Worm (Caenorhabditis elegans) whole organism, mixed stage, embryonic: ENCODE measurements around the gene tre-5.

Experiments
- M03D4.4 ChIP-seq: sonication (generic microtip); optimal IDR thresholded peaks from 2 replicates; lab custom pipeline; 2017; ENCODE audit warnings: mild to moderate bottlenecking, missing genetic modification characterization, missing compliant biosample characterization
- bed-3 ChIP-seq: fragments of 200-800 bp; sonication (Bioruptor generic); optimal IDR thresholded peaks from 3 replicates; lab custom pipeline; 2018; ENCODE audit warnings: mild to moderate bottlenecking, missing genetic modification characterization, moderate library complexity, missing compliant biosample characterization
- blmp-1 ChIP-seq: fragments of 150-350 bp; optimal IDR thresholded peaks from 2 replicates; lab custom pipeline; 2014; ENCODE audit warnings: missing biosample characterization, missing genetic modification characterization
- ceh-39 ChIP-seq: fragments of 150-350 bp; optimal IDR thresholded peaks from 2 replicates; lab custom pipeline; 2014; ENCODE audit warnings: missing biosample characterization, missing genetic modification characterization
- ceh-43 ChIP-seq: fragments of 200-800 bp; sonication (Bioruptor generic); optimal IDR thresholded peaks from 2 replicates; lab custom pipeline; 2018; ENCODE audit warnings: mild to moderate bottlenecking, missing genetic modification characterization, moderate library complexity, missing compliant biosample characterization
- ceh-83 ChIP-seq: fragments of 200-800 bp; sonication (Bioruptor generic); optimal IDR thresholded peaks from 2 replicates; lab custom pipeline; 2018; ENCODE audit warnings: mild to moderate bottlenecking, missing genetic modification characterization, missing compliant biosample characterization
- cnd-1 ChIP-seq: fragments of 200-800 bp; sonication (Bioruptor generic); optimal IDR thresholded peaks from 2 replicates; lab custom pipeline; 2018; ENCODE audit warnings: mild to moderate bottlenecking, missing genetic modification characterization, missing compliant biosample characterization
- drap-1 ChIP-seq: fragments of 200-800 bp; sonication (Bioruptor generic); optimal IDR thresholded peaks from 3 replicates; lab custom pipeline; 2018; ENCODE audit warnings: mild to moderate bottlenecking, missing genetic modification characterization, missing compliant biosample characterization
- elt-1 ChIP-seq: sonication (generic microtip); optimal IDR thresholded peaks from 2 replicates; lab custom pipeline; 2017; ENCODE audit warnings: missing genetic modification characterization, mild to moderate bottlenecking, missing compliant biosample characterization, antibody characterized with exemption, moderate library complexity, borderline replicate concordance; ENCODE audit not compliant: insufficient read depth
- elt-3 ChIP-seq: fragments of 150-350 bp; optimal IDR thresholded peaks from 2 replicates; lab custom pipeline; 2014; ENCODE audit warnings: missing biosample characterization, missing genetic modification characterization
- flh-1 ChIP-seq: fragments of 200-800 bp; sonication (Bioruptor generic); optimal IDR thresholded peaks from 2 replicates; lab custom pipeline; 2018; ENCODE audit warnings: mild to moderate bottlenecking, missing genetic modification characterization, moderate library complexity, missing compliant biosample characterization
- ham-2 ChIP-seq: fragments of 200-800 bp; sonication (Bioruptor generic); optimal IDR thresholded peaks from 2 replicates; lab custom pipeline; 2018; ENCODE audit warnings: mild to moderate bottlenecking, missing genetic modification characterization, missing compliant biosample characterization
- hlh-1 ChIP-seq: fragments of 150-350 bp; optimal IDR thresholded peaks from 2 replicates; lab custom pipeline; 2014; ENCODE audit warnings: missing biosample characterization, missing genetic modification reagents, missing genetic modification characterization
- lin-13 ChIP-seq: fragments of 150-350 bp; optimal IDR thresholded peaks from 2 replicates; lab custom pipeline; 2014; ENCODE audit warnings: missing biosample characterization, missing genetic modification characterization
- lin-32 ChIP-seq: fragments of 200-800 bp; sonication (Bioruptor generic); optimal IDR thresholded peaks from 2 replicates; lab custom pipeline; 2018; ENCODE audit warnings: mild to moderate bottlenecking, missing genetic modification characterization, missing compliant biosample characterization
- lsy-2 ChIP-seq: fragments of 150-350 bp; optimal IDR thresholded peaks from 2 replicates; lab custom pipeline; 2014; ENCODE audit warnings: missing biosample characterization, missing genetic modification characterization
- mab-5 ChIP-seq: fragments of 150-350 bp; optimal IDR thresholded peaks from 2 replicates; lab custom pipeline; 2014; ENCODE audit warnings: missing biosample characterization, missing genetic modification characterization
- mep-1 ChIP-seq: fragments of 150-350 bp; optimal IDR thresholded peaks from 2 replicates; lab custom pipeline; 2017; ENCODE audit warnings: missing biosample characterization, missing genetic modification reagents, missing genetic modification characterization, inconsistent platforms
- mls-2 ChIP-seq: sonication (generic microtip); optimal IDR thresholded peaks from 2 replicates; lab custom pipeline; 2016; ENCODE audit warnings: mild to moderate bottlenecking, missing genetic modification characterization, moderate library complexity, missing compliant biosample characterization
- nhr-12 ChIP-seq: fragments of 150-350 bp; optimal IDR thresholded peaks from 2 replicates; lab custom pipeline; 2014; ENCODE audit warnings: missing biosample characterization, missing genetic modification characterization
- nhr-2 ChIP-seq: fragments of 150-350 bp; optimal IDR thresholded peaks from 2 replicates; lab custom pipeline; 2014; ENCODE audit warnings: missing biosample characterization, missing genetic modification characterization
- nhr-237 ChIP-seq: fragments of 150-350 bp; optimal IDR thresholded peaks from 2 replicates; lab custom pipeline; 2014; ENCODE audit warnings: missing biosample characterization, missing genetic modification characterization
- nhr-28 ChIP-seq: fragments of 150-350 bp; optimal IDR thresholded peaks from 2 replicates; lab custom pipeline; 2014; ENCODE audit warnings: missing biosample characterization, missing genetic modification characterization
- nhr-76 ChIP-seq: sonication (generic microtip); optimal IDR thresholded peaks from 2 replicates; lab custom pipeline; 2017; ENCODE audit warnings: missing biosample characterization, missing genetic modification characterization
- pha-4 ChIP-seq: fragments of 150-350 bp; optimal IDR thresholded peaks from 2 replicates; lab custom pipeline; 2018; ENCODE audit warnings: missing biosample characterization, missing genetic modification reagents, missing genetic modification characterization
- sem-2 ChIP-seq: fragments of 200-800 bp; sonication (Bioruptor generic); optimal IDR thresholded peaks from 2 replicates; lab custom pipeline; 2018; ENCODE audit warnings: mild to moderate bottlenecking, missing genetic modification characterization, missing compliant biosample characterization
- snpc-4 ChIP-seq: fragments of 150-350 bp; optimal IDR thresholded peaks from 2 replicates; lab custom pipeline; 2014; ENCODE audit warnings: missing biosample characterization, missing genetic modification characterization
- sptf-1 ChIP-seq: sonication (generic microtip); optimal IDR thresholded peaks from 2 replicates; lab custom pipeline; 2017; ENCODE audit warnings: mild to moderate bottlenecking, missing genetic modification characterization, moderate library complexity, missing compliant biosample characterization
- tbx-8 ChIP-seq: fragments of 200-800 bp; sonication (Bioruptor generic); optimal IDR thresholded peaks from 2 replicates; lab custom pipeline; 2018; ENCODE audit warnings: mild to moderate bottlenecking, missing genetic modification characterization, moderate library complexity, missing compliant biosample characterization
- unc-120 ChIP-seq: sonication (generic microtip); optimal IDR thresholded peaks from 2 replicates; lab custom pipeline; 2017; ENCODE audit warnings: missing genetic modification characterization, missing compliant biosample characterization; ENCODE audit not compliant: poor library complexity, severe bottlenecking
- unc-39 ChIP-seq: fragments of 150-350 bp; optimal IDR thresholded peaks from 2 replicates; lab custom pipeline; 2014; ENCODE audit warnings: missing biosample characterization, missing genetic modification characterization
- unc-62 ChIP-seq: fragments of 150-350 bp; optimal IDR thresholded peaks from 2 replicates; lab custom pipeline; 2014; ENCODE audit warnings: missing biosample characterization, missing genetic modification reagents, missing genetic modification characterization
- zip-8 ChIP-seq: fragments of 150-350 bp; optimal IDR thresholded peaks from 2 replicates; lab custom pipeline; 2014; ENCODE audit warnings: missing biosample characterization, missing genetic modification characterization
- ztf-11 ChIP-seq: fragments of 150-350 bp; optimal IDR thresholded peaks from 2 replicates; lab custom pipeline; 2014; ENCODE audit warnings: missing biosample characterization, missing genetic modification characterization

Gene tre-5

DNA sequence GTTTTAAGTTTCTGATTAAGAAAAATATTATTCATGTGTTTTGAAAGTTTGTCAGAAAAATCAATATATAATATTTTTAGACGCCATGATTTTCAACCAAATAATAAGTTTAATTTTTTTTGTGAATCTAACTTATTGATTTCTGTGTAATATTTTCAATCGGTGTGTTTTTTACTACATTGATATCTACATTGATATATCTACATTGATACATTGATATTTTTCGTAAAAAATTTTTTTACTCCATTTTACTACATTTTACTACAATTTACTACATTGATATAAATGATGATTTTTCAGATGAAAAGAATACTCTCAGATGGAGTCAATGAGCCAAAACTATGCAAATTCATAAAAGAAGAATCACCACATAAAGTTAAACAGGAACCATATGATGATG is 35.9 kb downstream of the tre-5 start, which contains the start of gene gmeb-1:
Gene gmeb-1 (plus strand): TSS at position 301 of the 400 bp plus-strand sequence.
- TF ChIP-seq flh-1 (GFP tag; lab: Kevin White, UChicago) (no peak), hlh-1 (tag; lab: Kevin White, UChicago) (no peak), pha-4 (no peak), nhr-12 (tag; lab: Kevin White, UChicago) (no peak), lin-32 (GFP tag; lab: Kevin White, UChicago) (no peak), zip-8 (tag; lab: Kevin White, UChicago) (no peak), unc-120 (tag; lab: Kevin White, UChicago) (no peak), elt-1 (tag; lab: Kevin White, UChicago) (no peak), ceh-39 (tag; lab: Kevin White, UChicago) (no peak), sptf-1 (no peak), blmp-1 (tag; lab: Kevin White, UChicago) (no peak), tbx-8 (GFP tag; lab: Kevin White, UChicago) (no peak), nhr-28 (tag; lab: Kevin White, UChicago) (no peak), unc-62 (GFP tag; lab: Kevin White, UChicago) (no peak), sem-2 (GFP tag; lab: Kevin White, UChicago) (no peak), nhr-237 (tag; lab: Kevin White, UChicago) (no peak), mls-2 (no peak), mab-5 (tag; lab: Kevin White, UChicago) (no peak)

DNA sequence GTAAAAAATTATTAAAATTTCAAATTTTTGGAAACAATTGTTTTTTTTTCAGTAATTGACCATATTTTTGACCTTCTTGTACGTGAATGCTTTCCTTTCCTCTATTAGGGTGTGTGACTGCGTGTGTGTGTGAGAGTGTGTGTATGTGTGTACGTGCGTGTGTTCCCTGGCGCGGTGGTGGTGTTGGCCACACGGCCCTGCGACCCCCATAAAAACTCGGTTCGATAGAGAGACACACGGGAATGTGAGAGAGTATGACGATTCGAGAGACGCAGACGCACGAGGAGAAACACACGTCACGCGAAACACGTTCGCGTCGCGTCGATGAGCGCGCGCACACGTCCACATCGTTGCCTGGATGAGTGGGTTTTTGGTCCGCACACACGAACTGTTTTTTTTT is 36.3 kb downstream of the tre-5 start:
- TF ChIP-seq ztf-11 (tag; lab: Kevin White, UChicago): peak; percentile 52
- no peak for TF ChIP-seq tbx-8 (GFP tag; lab: Kevin White, UChicago)
- TF ChIP-seq pha-4: peak; percentile 45
- TF ChIP-seq sem-2 (GFP tag; lab: Kevin White, UChicago): no peak
- TF ChIP-seq drap-1: peak; percentile 63
- no peak for TF ChIP-seq nhr-2 (tag; lab: Kevin White, UChicago)
- TF ChIP-seq lin-13 (tag; lab: Kevin White, UChicago): no peak
- TF ChIP-seq cnd-1 (tag; lab: Kevin White, UChicago): no peak
- TF ChIP-seq elt-3: no peak
- TF ChIP-seq hlh-1 (tag; lab: Kevin White, UChicago): no peak
- TF ChIP-seq ceh-39 (tag; lab: Kevin White, UChicago): no peak
- no peak for TF ChIP-seq elt-1 (tag; lab: Kevin White, UChicago)
- TF ChIP-seq unc-120 (tag; lab: Kevin White, UChicago): peak; percentile 69
- TF ChIP-seq nhr-237 (tag; lab: Kevin White, UChicago): peak; percentile 10
- TF ChIP-seq zip-8 (tag; lab: Kevin White, UChicago): no peak
- peak; percentile 60 for TF ChIP-seq mep-1 (tag; lab: Kevin White, UChicago)
- peak; percentile 59 for TF ChIP-seq M03D4.4 (tag; lab: Kevin White, UChicago)
- no peak for TF ChIP-seq nhr-76
- TF ChIP-seq mls-2: peak; percentile 44
- TF ChIP-seq bed-3: no peak
- TF ChIP-seq unc-62 (GFP tag; lab: Kevin White, UChicago): no peak
- peak; percentile 66 for TF ChIP-seq sptf-1
- TF ChIP-seq ham-2 (GFP tag; lab: Kevin White, UChicago): no peak
- TF ChIP-seq lsy-2 (tag; lab: Kevin White, UChicago): no peak
- no peak for TF ChIP-seq lin-32 (GFP tag; lab: Kevin White, UChicago)
- TF ChIP-seq unc-39: no peak
- TF ChIP-seq ceh-43 (GFP tag; lab: Kevin White, UChicago): no peak
- no peak for TF ChIP-seq snpc-4 (tag; lab: Kevin White, UChicago)

DNA sequence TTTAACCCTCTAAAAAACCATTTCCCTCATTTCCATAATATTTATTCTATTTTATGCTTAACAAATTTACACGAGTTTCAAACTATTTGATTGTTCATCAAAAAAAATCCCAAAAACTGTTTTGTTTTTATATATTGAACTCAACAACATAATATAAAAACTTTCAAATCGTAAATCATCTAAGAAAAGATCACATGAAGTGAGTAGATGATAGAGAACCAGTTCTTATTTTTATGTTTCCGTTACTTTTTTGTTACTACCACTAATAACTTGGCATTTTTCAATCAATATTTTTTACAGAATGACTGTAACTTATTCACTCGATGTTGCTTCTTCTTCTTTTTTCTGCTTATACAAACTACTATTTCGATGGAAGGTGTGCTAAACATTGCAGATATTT is 42.4 kb downstream of the tre-5 start, which contains the start of gene best-3:
Gene best-3 (plus strand): TSS at position 301 of the 400 bp plus-strand sequence.
- TF ChIP-seq unc-120 (tag; lab: Kevin White, UChicago) (no peak), ceh-83 (GFP tag; lab: Kevin White, UChicago) (no peak)

DNA sequence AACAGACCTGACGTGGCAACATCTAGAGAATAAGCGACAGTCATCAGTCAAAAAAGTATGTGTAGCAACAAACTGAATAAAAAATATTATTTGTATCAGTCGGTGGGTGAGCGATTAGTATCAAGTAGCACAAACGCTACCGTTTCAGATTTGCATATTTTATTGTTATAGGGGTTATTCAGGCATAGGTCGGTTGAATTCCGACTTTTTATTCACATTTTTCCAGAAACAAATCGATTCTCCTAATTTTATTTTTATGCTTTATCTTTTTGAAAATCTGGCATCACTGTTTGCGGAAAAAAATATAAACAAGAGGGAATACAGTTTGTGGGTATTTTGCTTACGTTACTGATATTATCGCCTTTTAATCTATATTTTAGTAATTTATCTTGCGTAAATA is 43.3 kb downstream of the tre-5 start, which contains the start of gene best-4:
Gene best-4 (minus strand): TSS at position 101 of the 400 bp plus-strand sequence.
- no peak for TF ChIP-seq ham-2 (GFP tag; lab: Kevin White, UChicago)
- TF ChIP-seq, all 35 proteins: peak for 0
